Worm (Caenorhabditis elegans): ENCODE measurements around the gene T24B8.4.
A peak's percentile ranks its signal among the peaks of the same experiment; 100 is the strongest.

The T24B8.4 gene

DNA sequence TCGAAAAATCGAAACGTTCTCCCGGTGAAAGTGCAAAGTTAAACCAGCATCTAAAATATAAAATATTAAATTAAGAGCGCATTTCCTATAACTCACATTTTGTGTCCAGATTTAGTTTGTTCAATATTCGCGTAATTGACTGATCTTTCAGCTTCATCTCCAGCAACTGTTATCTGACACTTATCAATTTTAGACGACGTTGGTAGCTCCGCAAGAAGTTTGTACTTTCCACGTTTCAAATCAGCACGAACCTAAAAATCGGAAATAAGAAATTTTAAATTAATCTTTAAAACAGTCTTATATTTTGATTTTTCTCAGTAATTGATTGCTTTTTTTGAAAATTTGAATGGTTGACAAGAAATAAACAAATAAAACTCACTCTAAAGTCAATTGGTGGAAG lies 53.0 kb downstream of the T24B8.4 start:
- TF ChIP-seq unc-62 (GFP tag; optimal IDR thresholded peaks at IDR 0.05) (no peak), ztf-4 (tag; optimal IDR thresholded peaks at IDR 0.05) (no peak), lin-15B (tag; optimal IDR thresholded peaks at IDR 0.05) (no peak), ZK546.5 (tag; optimal IDR thresholded peaks at IDR 0.05) (no peak), snpc-4 (tag; optimal IDR thresholded peaks at IDR 0.05) (no peak), nhr-67 (tag; optimal IDR thresholded peaks at IDR 0.05) (no peak), nhr-43 (tag; optimal IDR thresholded peaks at IDR 0.05; ENCODE audit: poor library complexity, severe bottlenecking) (no peak), fkh-10 (GFP tag; optimal IDR thresholded peaks at IDR 0.05) (no peak), sea-2 (GFP tag; optimal IDR thresholded peaks at IDR 0.05) (no peak), nhr-28 (tag; optimal IDR thresholded peaks at IDR 0.05) (no peak)

ce11 chrII:9014877-9015505 lies 55.6 kb downstream of the T24B8.4 start:
- no peak for TF ChIP-seq nhr-67 (tag; optimal IDR thresholded peaks at IDR 0.05)
- peak; percentile 43 for TF ChIP-seq nhr-11 (tag; optimal IDR thresholded peaks at IDR 0.05)

ce11 chrII:9014188-9014587 lies 56.5 kb downstream of the T24B8.4 start:
- TF ChIP-seq pqm-1 (tag; optimal IDR thresholded peaks at IDR 0.05), result peak; percentile 13
- TF ChIP-seq mdl-1 (tag; optimal IDR thresholded peaks at IDR 0.05), result no peak
- TF ChIP-seq elt-2 (tag; optimal IDR thresholded peaks at IDR 0.05), result peak; percentile 34
- TF ChIP-seq skn-1 (tag; optimal IDR thresholded peaks at IDR 0.05), result peak; percentile 39
- no peak for TF ChIP-seq ceh-9 (tag; optimal IDR thresholded peaks at IDR 0.05)

Measured in whole organism, L3 larva.